Worm (Caenorhabditis elegans): ENCODE results near the gene nhr-261.

The nhr-261 gene

ce11 chrII:3815445-3816208 lies 48.9 kb downstream of the nhr-261 start:
- TF ChIP-seq unc-62 (GFP tag; optimal IDR thresholded peaks at IDR 0.05) = no peak
